Fruit fly (Drosophila melanogaster): ENCODE results near the gene CG8097.

DNA sequence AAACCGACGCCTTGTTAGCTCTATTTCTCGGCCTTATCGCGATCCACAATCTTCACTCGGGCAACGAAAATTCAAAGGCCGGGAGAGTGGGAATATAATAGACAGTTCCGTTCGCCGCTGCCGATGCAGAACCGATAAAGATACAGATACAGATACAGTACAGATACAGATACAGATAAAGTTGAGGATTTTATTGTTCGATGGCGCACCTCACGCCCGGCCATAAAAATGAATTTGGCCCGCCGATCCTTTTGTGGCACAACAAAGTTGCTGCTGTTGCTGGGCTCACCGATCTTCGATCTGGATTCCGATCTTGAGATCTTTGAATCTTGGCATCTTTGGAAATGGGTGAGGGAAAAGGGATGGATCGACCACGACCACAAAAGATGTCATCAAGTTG is 27.2 kb downstream of the CG8097 start:
- TF ChIP-seq CG15336 (GFP tag; IDR thresholded peaks at IDR 0.05) (no peak), OdsH (GFP tag; optimal IDR thresholded peaks at IDR 0.05) (no peak), CG6276 (GFP tag; optimal IDR thresholded peaks at IDR 0.05) (no peak), CG6163 (GFP tag; IDR thresholded peaks at IDR 0.05) (no peak), CG31627 (GFP tag; optimal IDR thresholded peaks at IDR 0.05) (no peak), CG6854 (GFP tag; optimal IDR thresholded peaks at IDR 0.05) (no peak), Ets21C (GFP tag; optimal IDR thresholded peaks at IDR 0.05) (no peak), esn (GFP tag; optimal IDR thresholded peaks at IDR 0.05) (no peak)
